Worm (Caenorhabditis elegans) whole organism, L2 larva: Measurements from ENCODE around the gene CC8.3.

Source experiments
- C34F6.9 ChIP-seq: fragments of 150-350 bp; optimal IDR thresholded peaks from 2 replicates; lab custom pipeline; 2014; ENCODE audit warnings: missing biosample characterization, missing genetic modification characterization
- F13H6.1 ChIP-seq: sonication (generic microtip); optimal IDR thresholded peaks from 2 replicates; lab custom pipeline; 2016; ENCODE audit warnings: missing genetic modification characterization, missing compliant biosample characterization
- Y55F3AM.14 ChIP-seq: fragments of 200-800 bp; sonication (Bioruptor generic); optimal IDR thresholded peaks from 2 replicates; lab custom pipeline; 2018; ENCODE audit warnings: mild to moderate bottlenecking, missing genetic modification characterization, missing compliant biosample characterization
- ZK546.5 ChIP-seq: sonication (generic microtip); optimal IDR thresholded peaks from 2 replicates; lab custom pipeline; 2017; ENCODE audit warnings: missing biosample characterization, missing genetic modification characterization
- alr-1 ChIP-seq: fragments of 150-350 bp; optimal IDR thresholded peaks from 2 replicates; lab custom pipeline; 2014; ENCODE audit warnings: missing biosample characterization, missing genetic modification characterization
- aly-2 ChIP-seq: fragments of 150-350 bp; optimal IDR thresholded peaks from 2 replicates; lab custom pipeline; 2014; ENCODE audit warnings: missing biosample characterization, missing genetic modification characterization
- ama-1 ChIP-seq: fragments of 150-350 bp; optimal IDR thresholded peaks from 2 replicates; lab custom pipeline; 2018; ENCODE audit warnings: inconsistent platforms
- blmp-1 ChIP-seq: sonication (generic microtip); optimal IDR thresholded peaks from 2 replicates; lab custom pipeline; 2017; ENCODE audit warnings: missing genetic modification characterization, mild to moderate bottlenecking, missing compliant biosample characterization, antibody characterized with exemption, moderate library complexity; ENCODE audit not compliant: insufficient read depth
- ceh-16 ChIP-seq: fragments of 150-350 bp; optimal IDR thresholded peaks from 2 replicates; lab custom pipeline; 2014; ENCODE audit warnings: missing biosample characterization, missing genetic modification characterization
- ceh-82 ChIP-seq: fragments of 150-350 bp; optimal IDR thresholded peaks from 2 replicates; lab custom pipeline; 2014; ENCODE audit warnings: missing biosample characterization, missing genetic modification characterization
- crh-2 ChIP-seq: sonication (generic microtip); optimal IDR thresholded peaks from 2 replicates; lab custom pipeline; 2017; ENCODE audit warnings: missing biosample characterization, missing genetic modification characterization
- egl-27 ChIP-seq: sonication (generic microtip); optimal IDR thresholded peaks from 3 replicates; lab custom pipeline; 2017; ENCODE audit warnings: missing biosample characterization, missing genetic modification reagents, missing genetic modification characterization
- elt-1 ChIP-seq: fragments of 150-350 bp; optimal IDR thresholded peaks from 2 replicates; lab custom pipeline; 2014; ENCODE audit warnings: missing biosample characterization, missing genetic modification characterization
- fos-1 ChIP-seq: fragments of 150-350 bp; optimal IDR thresholded peaks from 2 replicates; lab custom pipeline; 2014; ENCODE audit warnings: missing biosample characterization, missing genetic modification characterization
- gmeb-1 ChIP-seq: fragments of 150-350 bp; optimal IDR thresholded peaks from 2 replicates; lab custom pipeline; 2014; ENCODE audit warnings: missing biosample characterization, missing genetic modification characterization
- lin-11 ChIP-seq: fragments of 150-350 bp; sonication (generic microtip); optimal IDR thresholded peaks from 2 replicates; lab custom pipeline; 2014; ENCODE audit warnings: missing biosample characterization, missing genetic modification characterization, inconsistent platforms, mixed read lengths
- lin-13 ChIP-seq: fragments of 150-350 bp; optimal IDR thresholded peaks from 2 replicates; lab custom pipeline; 2014; ENCODE audit warnings: missing biosample characterization, missing genetic modification reagents, missing genetic modification characterization
- lsy-2 ChIP-seq, 2 experiments: fragments of 150-350 bp in 1 of 2; sonication (generic microtip) in 1 of 2; optimal IDR thresholded peaks; 2 replicates each; lab custom pipeline; 2014 to 2017; ENCODE audit warnings: missing biosample characterization in 2 of 2, missing genetic modification characterization in 2 of 2
- mab-5 ChIP-seq: fragments of 150-350 bp; optimal IDR thresholded peaks from 2 replicates; lab custom pipeline; 2014; ENCODE audit warnings: missing biosample characterization, missing genetic modification characterization
- mbf-1 ChIP-seq: sonication (generic microtip); optimal IDR thresholded peaks from 2 replicates; lab custom pipeline; 2017; ENCODE audit warnings: missing biosample characterization, missing genetic modification characterization
- mdl-1 ChIP-seq, 2 experiments: fragments of 150-350 bp in 1 of 2; sonication (generic microtip) in 1 of 2; optimal IDR thresholded peaks; 2 replicates each; lab custom pipeline; 2017; ENCODE audit warnings: missing biosample characterization in 2 of 2, missing genetic modification characterization in 2 of 2
- nhr-11 ChIP-seq: fragments of 150-350 bp; optimal IDR thresholded peaks from 2 replicates; lab custom pipeline; 2014; ENCODE audit warnings: missing biosample characterization, missing genetic modification characterization
- nhr-12 ChIP-seq: fragments of 150-350 bp; optimal IDR thresholded peaks from 2 replicates; lab custom pipeline; 2014; ENCODE audit warnings: missing biosample characterization, missing genetic modification characterization
- nhr-129 ChIP-seq: fragments of 150-350 bp; optimal IDR thresholded peaks from 2 replicates; lab custom pipeline; 2014; ENCODE audit warnings: missing biosample characterization, missing genetic modification characterization
- nhr-21 ChIP-seq: fragments of 150-350 bp; optimal IDR thresholded peaks from 2 replicates; lab custom pipeline; 2014; ENCODE audit warnings: missing biosample characterization, missing genetic modification characterization
- nhr-237 ChIP-seq: fragments of 150-350 bp; optimal IDR thresholded peaks from 2 replicates; lab custom pipeline; 2014; ENCODE audit warnings: missing biosample characterization, missing genetic modification characterization
- nhr-25 ChIP-seq: fragments of 150-350 bp; sonication (generic microtip); optimal IDR thresholded peaks from 3 replicates; lab custom pipeline; 2014; ENCODE audit warnings: missing biosample characterization, missing genetic modification characterization
- nhr-6 ChIP-seq: fragments of 150-350 bp; optimal IDR thresholded peaks from 2 replicates; lab custom pipeline; 2014; ENCODE audit warnings: missing biosample characterization, missing genetic modification characterization
- nhr-77 ChIP-seq: fragments of 150-350 bp; optimal IDR thresholded peaks from 2 replicates; lab custom pipeline; 2014; ENCODE audit warnings: missing biosample characterization, missing genetic modification characterization
- peb-1 ChIP-seq: fragments of 150-350 bp; optimal IDR thresholded peaks from 2 replicates; lab custom pipeline; 2014; ENCODE audit warnings: missing biosample characterization, missing genetic modification characterization
- sma-9 ChIP-seq, 2 experiments: fragments of 150-350 bp in 1 of 2; sonication (generic microtip) in 1 of 2; optimal IDR thresholded peaks; 2 replicates each; lab custom pipeline; 2014 to 2016; ENCODE audit warnings: missing genetic modification characterization in 2 of 2, mild to moderate bottlenecking in 1 of 2, missing biosample characterization in 1 of 2, missing compliant biosample characterization in 1 of 2, missing genetic modification reagents in 1 of 2, moderate library complexity in 1 of 2
- snpc-4 ChIP-seq: fragments of 150-350 bp; optimal IDR thresholded peaks from 2 replicates; lab custom pipeline; 2014; ENCODE audit warnings: missing biosample characterization, missing genetic modification characterization
- unc-39 ChIP-seq: fragments of 150-350 bp; optimal IDR thresholded peaks from 2 replicates; lab custom pipeline; 2014; ENCODE audit warnings: missing biosample characterization, missing genetic modification characterization
- unc-55 ChIP-seq: fragments of 150-350 bp; sonication (generic microtip); optimal IDR thresholded peaks from 3 replicates; lab custom pipeline; 2014; ENCODE audit warnings: missing biosample characterization, missing genetic modification reagents, missing genetic modification characterization
- unc-62 ChIP-seq: fragments of 150-350 bp; optimal IDR thresholded peaks from 2 replicates; lab custom pipeline; 2014; ENCODE audit warnings: missing biosample characterization, missing genetic modification reagents, missing genetic modification characterization
- zag-1 ChIP-seq: fragments of 150-350 bp; optimal IDR thresholded peaks from 2 replicates; lab custom pipeline; 2014; ENCODE audit warnings: missing biosample characterization, missing genetic modification characterization
- ztf-1 ChIP-seq: fragments of 200-800 bp; sonication (Bioruptor generic); conservative IDR thresholded peaks from 2 replicates; pipeline ENCODE4 v1.3.6; 2022; ENCODE audit warnings: missing genetic modification characterization, missing compliant biosample characterization
- ztf-11 ChIP-seq: sonication (generic microtip); optimal IDR thresholded peaks from 2 replicates; lab custom pipeline; 2017; ENCODE audit warnings: missing biosample characterization, missing genetic modification characterization
- ztf-4 ChIP-seq: fragments of 150-350 bp; optimal IDR thresholded peaks from 2 replicates; lab custom pipeline; 2014; ENCODE audit warnings: missing biosample characterization, missing genetic modification characterization

CC8.3 gene

ce11 chrIV:3647551-3647950 is 5.5 kb upstream of the CC8.3 start:
- TF ChIP-seq gmeb-1 (peak; percentile 9), lin-11 (tag; lab: Kevin White, UChicago) (no peak), nhr-129 (tag; lab: Kevin White, UChicago) (peak; percentile 59), crh-2 (tag; lab: Kevin White, UChicago) (peak; percentile 13), ztf-4 (tag; lab: Kevin White, UChicago) (peak; percentile 52), F13H6.1 (tag; lab: Kevin White, UChicago) (peak; percentile 82), nhr-11 (no peak), nhr-25 (tag; lab: Kevin White, UChicago) (peak; percentile 43), lsy-2 (tag; optimal IDR thresholded peaks at IDR 0.05; lab: Kevin White, UChicago) (peak in 1 of 2 experiments; percentile 41), elt-1 (tag; lab: Kevin White, UChicago) (no peak), C34F6.9 (peak; percentile 26), sma-9 (GFP tag; optimal IDR thresholded peaks at IDR 0.05; lab: Kevin White, UChicago) (peak; percentile 77), sma-9 (tag; optimal IDR thresholded peaks at IDR 0.05; lab: Kevin White, UChicago) (no peak)

ce11 chrIV:3646338-3647154 is 4.5 kb upstream of the CC8.3 start:
- TF ChIP-seq nhr-11 (no peak), ztf-4 (tag; lab: Kevin White, UChicago) (no peak), ceh-82 (tag; lab: Kevin White, UChicago) (no peak), alr-1 (tag; lab: Kevin White, UChicago) (no peak), fos-1 (tag; lab: Kevin White, UChicago) (no peak), ceh-16 (no peak), zag-1 (tag; lab: Kevin White, UChicago) (no peak), crh-2 (tag; lab: Kevin White, UChicago) (no peak)
- TF ChIP-seq, all 48 proteins: peak for 0

- TF ChIP-seq fos-1 (tag; lab: Kevin White, UChicago) = no peak
- TF ChIP-seq nhr-129 (tag; lab: Kevin White, UChicago) = no peak
- TF ChIP-seq nhr-12 (tag; lab: Kevin White, UChicago) = no peak
Measured at ce11 chrIV:3645487-3645886, 3.4 kb upstream of the CC8.3 start.

ce11 chrIV:3644863-3645378 is 2.8 kb upstream of the CC8.3 start:
- TF ChIP-seq ceh-16 = no peak
- no peak for TF ChIP-seq ZK546.5 (tag; lab: Kevin White, UChicago)
- no peak for TF ChIP-seq mdl-1 (tag; optimal IDR thresholded peaks at IDR 0.05; lab: Kevin White, UChicago)
- TF ChIP-seq aly-2 (tag; lab: Kevin White, UChicago) = no peak
- TF ChIP-seq ama-1 (lab: Kevin White, UChicago) = peak; percentile 64
- TF ChIP-seq nhr-6 (tag; lab: Kevin White, UChicago) = peak; percentile 21
- TF ChIP-seq peb-1 (tag; lab: Kevin White, UChicago) = no peak
- TF ChIP-seq nhr-129 (tag; lab: Kevin White, UChicago) = peak; percentile 55
- TF ChIP-seq mab-5 (tag; lab: Kevin White, UChicago) = no peak
- TF ChIP-seq gmeb-1 = no peak
- TF ChIP-seq lin-13 (GFP tag; lab: Kevin White, UChicago) = peak; percentile 31
- peak in 1 of 2 experiments; percentile 57 for TF ChIP-seq lsy-2 (tag; optimal IDR thresholded peaks at IDR 0.05; lab: Kevin White, UChicago)
- no peak for TF ChIP-seq blmp-1 (tag; lab: Kevin White, UChicago)
- peak; percentile 100 for TF ChIP-seq ztf-4 (tag; lab: Kevin White, UChicago)
- TF ChIP-seq F13H6.1 (tag; lab: Kevin White, UChicago) = peak; percentile 30
- TF ChIP-seq nhr-12 (tag; lab: Kevin White, UChicago) = no peak
- no peak for TF ChIP-seq nhr-237 (tag; lab: Kevin White, UChicago)
- no peak for TF ChIP-seq unc-62 (GFP tag; lab: Kevin White, UChicago)
- TF ChIP-seq unc-39 = no peak

- TF ChIP-seq nhr-77 (tag; lab: Kevin White, UChicago) (no peak), unc-55 (GFP tag; lab: Kevin White, UChicago) (no peak), ceh-82 (tag; lab: Kevin White, UChicago) (no peak), mbf-1 (tag; lab: Kevin White, UChicago) (no peak), peb-1 (tag; lab: Kevin White, UChicago) (no peak), F13H6.1 (tag; lab: Kevin White, UChicago) (no peak), aly-2 (tag; lab: Kevin White, UChicago) (no peak), gmeb-1 (no peak), snpc-4 (tag; lab: Kevin White, UChicago) (no peak), blmp-1 (tag; lab: Kevin White, UChicago) (no peak), lsy-2 (tag; optimal IDR thresholded peaks at IDR 0.05; lab: Kevin White, UChicago) (no peak), ztf-11 (no peak), nhr-237 (tag; lab: Kevin White, UChicago) (no peak), nhr-129 (tag; lab: Kevin White, UChicago) (no peak), ztf-4 (tag; lab: Kevin White, UChicago) (no peak), Y55F3AM.14 (no peak), egl-27 (no peak), lin-13 (GFP tag; lab: Kevin White, UChicago) (no peak), ztf-1 (GFP tag; lab: Robert Waterston, UW) (no peak), nhr-21 (no peak)
Measured at ce11 chrIV:3638250-3638926, 3.7 kb downstream of the CC8.3 start.
